Fruit fly (Drosophila melanogaster) Kc167 (cell line): ENCODE measurements around the gene CG34008.

Source experiments
- Myc ChIP-seq: fragments of >200 bp; optimal IDR thresholded peaks from 2 replicates; lab custom pipeline; 2017; ENCODE audit warnings: missing external identifiers
- Sin3A ChIP-seq: fragments of >200 bp; optimal IDR thresholded peaks from 2 replicates; lab custom pipeline; 2018; ENCODE audit warnings: missing external identifiers
- h ChIP-seq: fragments of >200 bp; optimal IDR thresholded peaks from 3 replicates; lab custom pipeline; 2018; ENCODE audit warnings: missing external identifiers
- insv ChIP-seq: fragments of >200 bp; optimal IDR thresholded peaks from 3 replicates; lab custom pipeline; 2018; ENCODE audit warnings: missing external identifiers
- psq ChIP-seq: fragments of >200 bp; optimal IDR thresholded peaks from 2 replicates; lab custom pipeline; 2017; ENCODE audit warnings: missing external identifiers
- ttk ChIP-seq: sonication (Bioruptor generic); optimal IDR thresholded peaks from 2 replicates; lab custom pipeline; 2017; ENCODE audit warnings: missing external identifiers

DNA sequence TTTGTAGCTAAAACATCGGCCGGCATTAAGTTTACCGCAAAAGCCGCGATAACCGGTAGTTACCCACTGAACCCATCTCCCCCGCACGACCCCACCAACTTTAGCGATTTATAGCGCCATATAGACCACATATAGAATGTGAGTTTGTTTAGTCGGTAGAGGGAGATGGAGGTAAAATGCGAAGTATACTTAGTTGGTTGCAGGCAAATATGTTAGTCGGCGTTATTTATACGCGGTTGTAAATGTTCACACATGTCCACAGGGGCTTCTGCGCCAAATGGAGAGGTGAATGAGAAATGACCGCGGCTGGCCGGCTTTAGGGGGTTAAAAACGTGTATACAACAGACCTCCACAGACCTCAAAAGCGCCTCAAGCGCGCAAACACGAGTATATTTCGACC is 35.6 kb downstream of the CG34008 start:
- no peak for TF ChIP-seq h (lab: Kevin White, UChicago)
- no peak for TF ChIP-seq psq (lab: Kevin White, UChicago)
- TF ChIP-seq ttk (lab: Kevin White, UChicago) = no peak
- TF ChIP-seq Sin3A (lab: Kevin White, UChicago) = no peak
- TF ChIP-seq Myc (lab: Kevin White, UChicago) = no peak
- TF ChIP-seq insv = no peak
